Fruit fly (Drosophila melanogaster) whole organism, embryonic: ENCODE data around the gene CG7564.

Experiments used
- Adf1 ChIP-seq: fragments of 200-800 bp; sonication (Bioruptor generic); IDR thresholded peaks from 2 replicates; pipeline ENCODE4 v1.3.6; 2022; ENCODE audit warnings: missing biosample characterization, missing genetic modification characterization
- Aef1 ChIP-seq: fragments of 200-800 bp; sonication (Bioruptor generic); IDR thresholded peaks from 3 replicates; pipeline ENCODE4 v1.3.6; 2022; ENCODE audit warnings: missing biosample characterization, missing genetic modification characterization
- Asciz ChIP-seq: fragments of 200-800 bp; sonication (Bioruptor generic); optimal IDR thresholded peaks from 2 replicates; lab custom pipeline; 2017; ENCODE audit warnings: missing biosample characterization, mild to moderate bottlenecking, missing genetic modification characterization, missing genetic modification reagents
- B-H2 ChIP-seq: fragments of 200-800 bp; sonication (Bioruptor generic); optimal IDR thresholded peaks from 2 replicates; lab custom pipeline; 2018; ENCODE audit warnings: missing biosample characterization, mild to moderate bottlenecking, missing genetic modification characterization
- Bgb ChIP-seq: fragments of 200-800 bp; sonication (Bioruptor generic); IDR thresholded peaks from 2 replicates; pipeline ENCODE4 v1.3.6; 2022; ENCODE audit warnings: missing biosample characterization, missing genetic modification characterization; ENCODE audit not compliant: partially characterized antibody
- CG10565 ChIP-seq: fragments of 200-800 bp; sonication (Bioruptor generic); optimal IDR thresholded peaks from 3 replicates; lab custom pipeline; 2016; ENCODE audit warnings: missing biosample characterization, mild to moderate bottlenecking, missing genetic modification characterization
- CG11695 ChIP-seq: fragments of 200-800 bp; sonication (Bioruptor generic); IDR thresholded peaks from 3 replicates; pipeline ENCODE4 v1.3.6; 2022; ENCODE audit warnings: missing biosample characterization, missing genetic modification characterization
- CG1233 ChIP-seq: fragments of 200-800 bp; sonication (Bioruptor generic); optimal IDR thresholded peaks from 4 replicates; lab custom pipeline; 2018; ENCODE audit warnings: missing biosample characterization, mild to moderate bottlenecking, missing genetic modification characterization
- CG12769 ChIP-seq: fragments of 200-800 bp; sonication (Bioruptor generic); optimal IDR thresholded peaks from 2 replicates; lab custom pipeline; 2019; ENCODE audit warnings: missing biosample characterization, mild to moderate bottlenecking, missing genetic modification characterization, moderate library complexity
- CG15479 ChIP-seq: fragments of 200-800 bp; sonication (Bioruptor generic); optimal IDR thresholded peaks from 3 replicates; lab custom pipeline; 2019; ENCODE audit warnings: missing biosample characterization, mild to moderate bottlenecking, missing genetic modification characterization, moderate library complexity
- CG16813 ChIP-seq: fragments of 200-800 bp; sonication (Bioruptor generic); IDR thresholded peaks from 3 replicates; pipeline ENCODE4 v1.3.6; 2022; ENCODE audit warnings: missing biosample characterization, missing genetic modification characterization; ENCODE audit not compliant: partially characterized antibody
- CG18476 ChIP-seq: fragments of 200-800 bp; sonication (Bioruptor generic); optimal IDR thresholded peaks from 2 replicates; lab custom pipeline; 2016; ENCODE audit warnings: missing biosample characterization, mild to moderate bottlenecking, missing genetic modification characterization
- CG3163 ChIP-seq: fragments of 200-800 bp; sonication (Bioruptor generic); optimal IDR thresholded peaks from 3 replicates; lab custom pipeline; 2016; ENCODE audit warnings: missing biosample characterization, missing genetic modification characterization
- CG32532 ChIP-seq: fragments of 200-800 bp; sonication (Bioruptor generic); IDR thresholded peaks from 2 replicates; pipeline ENCODE4 v1.3.6; 2022; ENCODE audit warnings: missing biosample characterization, missing genetic modification characterization
- CG34224 ChIP-seq: fragments of 200-800 bp; sonication (Bioruptor generic); IDR thresholded peaks from 3 replicates; pipeline ENCODE4 v1.3.6; 2022; ENCODE audit warnings: missing biosample characterization, missing genetic modification characterization; ENCODE audit not compliant: partially characterized antibody
- CG6175 ChIP-seq: fragments of 200-800 bp; sonication (Bioruptor generic); IDR thresholded peaks from 3 replicates; pipeline ENCODE4 v1.3.6; 2022; ENCODE audit warnings: missing biosample characterization, missing genetic modification characterization
- CrebB ChIP-seq: fragments of 200-800 bp; sonication (Bioruptor generic); optimal IDR thresholded peaks from 3 replicates; lab custom pipeline; 2018; ENCODE audit warnings: missing biosample characterization, mild to moderate bottlenecking, missing genetic modification characterization
- Dbx ChIP-seq: fragments of 200-800 bp; sonication (Bioruptor generic); IDR thresholded peaks from 3 replicates; pipeline ENCODE4 v1.3.6; 2022; ENCODE audit warnings: missing biosample characterization, missing genetic modification characterization
- Deaf1 ChIP-seq: fragments of 200-800 bp; optimal IDR thresholded peaks from 3 replicates; lab custom pipeline; 2019; ENCODE audit warnings: missing biosample characterization, mild to moderate bottlenecking, missing genetic modification characterization, moderate library complexity
- Dip3 ChIP-seq: fragments of 200-800 bp; sonication (Bioruptor generic); optimal IDR thresholded peaks from 3 replicates; lab custom pipeline; 2016; ENCODE audit warnings: missing biosample characterization, missing genetic modification characterization
- Dll ChIP-seq: fragments of 200-800 bp; sonication (Bioruptor generic); IDR thresholded peaks from 4 replicates; pipeline ENCODE4 v1.3.6; 2022; ENCODE audit warnings: missing biosample characterization, missing genetic modification characterization; ENCODE audit not compliant: partially characterized antibody
- Doc3 ChIP-seq: fragments of 200-800 bp; sonication (Bioruptor generic); IDR thresholded peaks from 3 replicates; pipeline ENCODE4 v1.3.6; 2022; ENCODE audit warnings: missing biosample characterization, missing genetic modification characterization; ENCODE audit not compliant: partially characterized antibody
- Drgx ChIP-seq: fragments of 200-800 bp; sonication (Bioruptor generic); IDR thresholded peaks from 2 replicates; pipeline ENCODE4 v1.3.6; 2022; ENCODE audit warnings: missing biosample characterization, missing genetic modification characterization
- E2f1 ChIP-seq: fragments of 200-800 bp; sonication (Bioruptor generic); IDR thresholded peaks from 2 replicates; pipeline ENCODE4 v1.3.6; 2022; ENCODE audit warnings: missing biosample characterization, missing genetic modification characterization
- ERR ChIP-seq: fragments of 200-800 bp; sonication (Bioruptor generic); optimal IDR thresholded peaks from 2 replicates; lab custom pipeline; 2016; ENCODE audit warnings: missing biosample characterization, missing genetic modification characterization
- Eip74EF ChIP-seq, 2 experiments: fragments of 200-800 bp in 1 of 2; fragments of >200 bp in 1 of 2; sonication (Bioruptor generic) in 1 of 2; optimal IDR thresholded peaks; 2 replicates each; lab custom pipeline; 2017 to 2019; ENCODE audit warnings: missing biosample characterization in 2 of 2, missing genetic modification characterization in 2 of 2, mild to moderate bottlenecking in 1 of 2, moderate library complexity in 1 of 2
- Fer2 ChIP-seq: fragments of 200-800 bp; sonication (Bioruptor generic); optimal IDR thresholded peaks from 2 replicates; lab custom pipeline; 2018; ENCODE audit warnings: missing biosample characterization, mild to moderate bottlenecking, missing genetic modification characterization, moderate library complexity
- HHEX ChIP-seq: fragments of 200-800 bp; sonication (Bioruptor generic); optimal IDR thresholded peaks from 3 replicates; lab custom pipeline; 2017; ENCODE audit warnings: missing biosample characterization, mild to moderate bottlenecking, missing genetic modification characterization, missing genetic modification reagents
- Med ChIP-seq: fragments of 200-800 bp; sonication (Bioruptor generic); peaks from one replicate; lab custom pipeline; 2016; ENCODE audit warnings: missing biosample characterization, missing genetic modification characterization, mild to moderate bottlenecking, inconsistent platforms, moderate library complexity
- bsh ChIP-seq, 2 experiments: fragments of 200-800 bp; sonication (Bioruptor generic); optimal IDR thresholded peaks; 2 replicates each; lab custom pipeline; 2017 to 2018; ENCODE audit warnings: mild to moderate bottlenecking in 2 of 2, missing biosample characterization in 2 of 2, missing genetic modification characterization in 2 of 2, moderate library complexity in 1 of 2
- btn ChIP-seq: fragments of 200-800 bp; sonication (Bioruptor generic); optimal IDR thresholded peaks from 2 replicates; lab custom pipeline; 2016; ENCODE audit warnings: missing biosample characterization, missing genetic modification characterization
- cas ChIP-seq: fragments of 200-800 bp; sonication (Bioruptor generic); IDR thresholded peaks from 2 replicates; pipeline ENCODE4 v1.3.6; 2022; ENCODE audit warnings: missing biosample characterization, missing genetic modification characterization
- chn ChIP-seq: fragments of 200-800 bp; sonication (Bioruptor generic); optimal IDR thresholded peaks from 2 replicates; lab custom pipeline; 2016; ENCODE audit warnings: missing biosample characterization, missing genetic modification characterization
- corto ChIP-seq: fragments of 200-800 bp; sonication (Bioruptor generic); optimal IDR thresholded peaks from 2 replicates; lab custom pipeline; 2016; ENCODE audit warnings: missing biosample characterization, mild to moderate bottlenecking, missing genetic modification characterization, moderate library complexity
- gt ChIP-seq: fragments of 200-800 bp; sonication (Bioruptor generic); IDR thresholded peaks from 2 replicates; pipeline ENCODE4 v1.3.6; 2022; ENCODE audit warnings: missing biosample characterization, missing genetic modification characterization
- ham ChIP-seq: fragments of 200-800 bp; sonication (Bioruptor generic); IDR thresholded peaks from 2 replicates; pipeline ENCODE4 v1.3.6; 2022; ENCODE audit warnings: missing biosample characterization, missing genetic modification characterization
- hbn ChIP-seq: fragments of 200-800 bp; sonication (Bioruptor generic); IDR thresholded peaks from 2 replicates; pipeline ENCODE4 v1.3.6; 2022; ENCODE audit warnings: missing biosample characterization, missing genetic modification characterization; ENCODE audit not compliant: partially characterized antibody
- lilli ChIP-seq: fragments of 200-800 bp; sonication (Bioruptor generic); optimal IDR thresholded peaks from 3 replicates; lab custom pipeline; 2016; ENCODE audit warnings: missing biosample characterization, missing genetic modification characterization
- mam ChIP-seq: fragments of 200-800 bp; sonication (Bioruptor generic); optimal IDR thresholded peaks from 3 replicates; lab custom pipeline; 2016; ENCODE audit warnings: missing biosample characterization, missing genetic modification characterization
- p53 ChIP-seq: fragments of 200-800 bp; sonication (Bioruptor generic); optimal IDR thresholded peaks from 2 replicates; lab custom pipeline; 2016; ENCODE audit warnings: missing biosample characterization, missing genetic modification characterization
- pan ChIP-seq, 4 experiments: fragments of >200 bp in 3 of 4; fragments of 200-800 bp in 1 of 4; sonication (Bioruptor generic) in 1 of 4; optimal IDR thresholded peaks in 3 of 4; IDR thresholded peaks in 1 of 4; 2 replicates each; pipeline versions ENCODE4 v1.3.6 to Lab custom; 2017 to 2022; ENCODE audit warnings: missing biosample characterization in 2 of 4, missing genetic modification characterization in 2 of 4, mixed read lengths in 1 of 4
- rib ChIP-seq: fragments of 200-800 bp; sonication (Bioruptor generic); IDR thresholded peaks from 2 replicates; pipeline ENCODE4 v1.3.6; 2022; ENCODE audit warnings: missing biosample characterization, missing genetic modification characterization
- sc ChIP-seq, 3 experiments: fragments of >200 bp in 2 of 3; fragments of 200-800 bp in 1 of 3; sonication (Bioruptor generic) in 1 of 3; optimal IDR thresholded peaks; 2 replicates in 2 of 3; 3 replicates in 1 of 3; lab custom pipeline; 2017; ENCODE audit warnings: mild to moderate bottlenecking in 1 of 3, missing biosample characterization in 1 of 3, missing genetic modification characterization in 1 of 3, missing genetic modification reagents in 1 of 3
- sens ChIP-seq: fragments of 200-800 bp; sonication (Bioruptor generic); peaks from one replicate; lab custom pipeline; 2016; ENCODE audit warnings: missing biosample characterization, missing genetic modification characterization
- sna ChIP-seq: fragments of 200-800 bp; sonication (Bioruptor generic); IDR thresholded peaks from 2 replicates; pipeline ENCODE4 v1.3.6; 2022; ENCODE audit warnings: missing biosample characterization, missing genetic modification characterization; ENCODE audit not compliant: partially characterized antibody
- twi ChIP-seq: fragments of 200-800 bp; optimal IDR thresholded peaks from 2 replicates; lab custom pipeline; 2019; ENCODE audit warnings: missing biosample characterization, mild to moderate bottlenecking, missing genetic modification characterization, moderate library complexity
- yki ChIP-seq: fragments of >200 bp; optimal IDR thresholded peaks from 3 replicates; lab custom pipeline; 2018

CG7564 gene

DNA sequence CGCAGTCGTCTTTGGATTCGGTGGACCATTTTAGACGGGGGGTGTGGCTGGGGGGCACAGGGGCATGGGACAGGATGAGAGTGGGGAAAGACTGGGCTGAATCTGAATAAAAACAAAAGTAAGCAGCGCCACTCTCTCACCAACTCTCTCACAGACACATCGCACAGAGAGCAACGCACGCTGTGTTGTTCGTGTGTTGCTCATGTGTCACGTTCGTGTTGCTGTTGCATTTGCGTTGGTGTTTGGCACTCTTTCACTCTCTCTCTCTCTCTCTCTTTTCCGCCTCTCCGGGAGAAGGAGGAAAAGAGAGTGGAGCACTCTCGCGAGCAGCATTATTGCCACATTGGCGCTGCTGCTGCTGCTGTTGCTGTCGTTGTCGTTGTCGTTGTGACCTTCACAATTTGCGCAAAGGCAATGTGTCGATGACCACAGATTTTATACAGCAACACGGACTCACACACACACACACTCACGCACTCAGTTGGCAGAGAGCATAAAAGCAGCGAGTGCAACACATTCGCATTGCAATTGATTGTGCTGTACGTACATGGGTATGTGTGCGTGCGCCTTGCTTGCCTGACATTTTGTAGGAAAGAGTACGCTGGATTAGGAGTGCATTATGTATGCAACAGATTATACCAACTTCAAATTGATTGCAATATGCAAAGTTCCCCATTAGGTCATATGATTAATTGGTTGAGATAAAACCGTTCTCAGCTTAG lies 49.6 kb downstream of the CG7564 start (continued):
- no peak for TF ChIP-seq HHEX (GFP tag; lab: Kevin White, UChicago)
- TF ChIP-seq sna (GFP tag; lab: Robert Waterston, UW): peak; percentile 68
- no peak for TF ChIP-seq cas (GFP tag; lab: Robert Waterston, UW)
- TF ChIP-seq CG3163 (GFP tag; lab: Kevin White, UChicago): peak; percentile 25
- TF ChIP-seq CG10565 (GFP tag; lab: Kevin White, UChicago): no peak
- TF ChIP-seq E2f1: no peak
- TF ChIP-seq CG32532 (GFP tag; lab: Robert Waterston, UW): peak; percentile 44; the same call in 1 of the 2 replicates
- TF ChIP-seq Adf1 (GFP tag; lab: Robert Waterston, UW): peak; percentile 49; the same call in 1 of the 2 replicates
- no peak for TF ChIP-seq gt
- peak; percentile 59 for TF ChIP-seq sens (GFP tag; lab: Kevin White, UChicago)
- TF ChIP-seq corto: peak; percentile 34
- TF ChIP-seq Drgx (GFP tag; lab: Robert Waterston, UW): peak; percentile 47
- TF ChIP-seq yki (lab: Kevin White, UChicago): peak; percentile 92
- TF ChIP-seq ham (GFP tag; lab: Robert Waterston, UW): no peak
- TF ChIP-seq chn (GFP tag; lab: Kevin White, UChicago): no peak
- no peak for TF ChIP-seq sc (optimal IDR thresholded peaks at IDR 0.05; lab: Kevin White, UChicago)
- TF ChIP-seq sc (GFP tag; optimal IDR thresholded peaks at IDR 0.05; lab: Kevin White, UChicago): no peak
- TF ChIP-seq mam (GFP tag; lab: Kevin White, UChicago): no peak
- no peak for TF ChIP-seq Fer2
- peak; percentile 5 for TF ChIP-seq twi (tag; lab: Kevin White, UChicago)
- 0 out of 3 replicates have a peak, but pooled peaks have one; percentile 46 for TF ChIP-seq CG6175 (GFP tag; lab: Robert Waterston, UW)
- peak; percentile 60; the same call in 1 of the 2 replicates for TF ChIP-seq rib (GFP tag; lab: Robert Waterston, UW)
- 0 out of 2 replicates have a peak, but pooled peaks have one; percentile 5 for TF ChIP-seq Bgb (GFP tag; lab: Robert Waterston, UW)
- TF ChIP-seq CG18476: no peak
- TF ChIP-seq Dbx: 0 out of 3 replicates have a peak, but pooled peaks have one; percentile 6
- no peak for TF ChIP-seq Dip3 (GFP tag; lab: Kevin White, UChicago)
- peak; percentile 46 to 80 for TF ChIP-seq Eip74EF (GFP tag; optimal IDR thresholded peaks at IDR 0.05; lab: Kevin White, UChicago)
- no peak for TF ChIP-seq p53 (GFP tag; lab: Kevin White, UChicago)
- TF ChIP-seq Doc3 (GFP tag; lab: Robert Waterston, UW): 0 out of 3 replicates have a peak, but pooled peaks have one; percentile 49
- no peak for TF ChIP-seq Asciz (GFP tag; lab: Kevin White, UChicago)
- TF ChIP-seq bsh (GFP tag; optimal IDR thresholded peaks at IDR 0.05; lab: Kevin White, UChicago): peak in 1 of 2 experiments; percentile 24
- no peak for TF ChIP-seq CG1233 (GFP tag; lab: Kevin White, UChicago)
- TF ChIP-seq ERR (GFP tag; lab: Kevin White, UChicago): peak; percentile 59
- TF ChIP-seq hbn (GFP tag; lab: Robert Waterston, UW): peak; percentile 52
- no peak for TF ChIP-seq B-H2 (GFP tag; lab: Kevin White, UChicago)
- TF ChIP-seq pan (optimal IDR thresholded peaks at IDR 0.05; lab: Kevin White, UChicago): no peak
- TF ChIP-seq pan (GFP tag; optimal IDR thresholded peaks at IDR 0.05 in 1 of 2, IDR thresholded peaks at IDR 0.05 in 1 of 2): peak in 1 of 2 experiments; percentile 23
- peak; percentile 48; the same call in 1 of the 3 replicates for TF ChIP-seq CG11695
- TF ChIP-seq CG12769: peak; percentile 49
- TF ChIP-seq Dll: peak; percentile 59; the same call in 2 of the 4 replicates
- TF ChIP-seq Med (GFP tag; lab: Kevin White, UChicago): peak; percentile 49
- TF ChIP-seq Aef1 (GFP tag; lab: Robert Waterston, UW): peak; percentile 29; the same call in 1 of the 3 replicates
- peak; percentile 32 for TF ChIP-seq CG15479 (GFP tag; lab: Kevin White, UChicago)
- TF ChIP-seq Deaf1 (tag; lab: Kevin White, UChicago): peak; percentile 56
- TF ChIP-seq CrebB (tag; lab: Kevin White, UChicago): peak; percentile 17
- peak; percentile 32; the same call in 1 of the 3 replicates for TF ChIP-seq CG16813 (GFP tag; lab: Robert Waterston, UW)
- TF ChIP-seq lilli (GFP tag; lab: Kevin White, UChicago): no peak
- no peak for TF ChIP-seq btn
- peak; percentile 48; the same call in 1 of the 3 replicates for TF ChIP-seq CG34224 (GFP tag; lab: Robert Waterston, UW)
